Fruit fly (Drosophila melanogaster): Measurements from ENCODE around the gene CG3091.
A peak's percentile ranks its signal among the peaks of the same experiment; 100 is the strongest.

The CG3091 gene

DNA sequence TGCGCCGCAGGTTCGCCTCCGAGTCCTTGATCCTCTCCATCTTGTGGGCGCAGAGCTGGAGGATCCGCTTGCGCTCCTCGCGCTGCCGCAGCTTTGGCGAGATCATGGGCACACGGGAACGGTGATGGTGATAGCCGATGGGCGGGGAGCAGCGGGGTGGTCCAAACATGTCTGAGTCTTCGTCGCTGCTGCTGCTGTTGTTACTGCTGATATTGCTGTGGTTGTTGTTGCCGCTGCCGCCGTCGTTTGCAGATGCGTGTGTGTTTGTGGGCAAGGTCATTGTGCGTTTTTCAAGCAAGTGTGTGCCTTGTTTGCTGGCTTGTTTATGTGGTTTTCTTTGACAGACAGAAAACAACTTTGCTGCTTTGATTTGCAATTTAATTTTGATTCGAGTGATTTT lies 38.4 kb upstream of the CG3091 start:
- no peak for TF ChIP-seq noc (tag; optimal IDR thresholded peaks at IDR 0.05)

DNA sequence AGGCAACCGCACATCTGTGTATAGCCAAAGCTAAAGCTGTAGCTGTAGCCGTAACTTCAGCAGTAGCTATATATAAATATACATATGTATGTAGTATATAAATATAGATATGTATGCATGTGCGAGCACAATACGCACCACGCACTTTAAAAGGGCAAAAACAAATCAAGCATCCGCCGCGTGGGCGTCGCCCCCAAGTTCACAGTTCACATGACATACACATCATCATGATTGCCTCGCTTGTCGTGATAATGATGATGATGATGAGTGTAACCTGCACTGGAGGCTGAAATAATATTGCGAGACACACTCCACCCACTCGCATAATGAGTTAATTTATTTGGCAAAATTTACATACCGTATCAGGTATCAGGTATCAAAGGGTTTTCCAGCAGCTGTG lies 37.0 kb upstream of the CG3091 start:
- no peak for TF ChIP-seq noc (tag; optimal IDR thresholded peaks at IDR 0.05)

DNA sequence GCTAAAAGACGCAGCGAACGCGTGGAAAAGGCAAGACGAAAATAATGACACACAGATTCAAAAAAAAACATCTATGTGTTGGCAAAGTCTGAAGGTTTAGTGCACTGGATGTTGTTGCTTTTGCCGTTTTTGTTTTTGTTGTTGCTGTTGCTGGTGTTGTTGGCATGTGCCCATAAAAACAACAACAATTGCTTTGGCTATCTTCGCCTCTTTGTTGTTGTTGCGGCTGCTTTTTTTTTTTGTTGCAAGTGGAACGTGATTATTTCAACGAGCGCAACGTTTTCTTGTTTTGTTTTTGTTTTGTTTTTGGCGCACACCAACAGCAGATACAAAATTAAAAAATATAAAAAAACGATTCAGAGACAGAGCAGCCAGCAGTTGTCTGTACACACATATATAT lies 35.1 kb upstream of the CG3091 start:
- TF ChIP-seq noc (tag; optimal IDR thresholded peaks at IDR 0.05), result no peak

DNA sequence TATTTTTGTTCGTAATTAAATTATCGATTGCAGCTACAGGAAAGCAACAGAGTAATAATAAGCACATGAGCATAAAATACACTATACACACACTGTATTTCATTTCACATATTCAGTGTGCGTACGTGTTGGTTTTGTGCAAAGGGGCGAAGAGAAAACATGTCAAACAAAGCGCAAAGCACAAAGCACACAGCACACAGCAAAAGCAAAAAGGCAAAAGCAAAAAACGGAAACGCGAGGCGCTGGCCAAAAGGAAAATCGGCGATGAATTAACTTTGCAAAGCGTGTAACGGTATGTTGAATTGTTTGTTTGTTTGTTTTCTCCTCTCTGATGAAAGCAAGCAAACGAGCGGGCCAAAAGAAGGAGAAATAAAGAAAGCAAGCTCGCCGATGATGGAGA lies 34.3 kb upstream of the CG3091 start:
- no peak for TF ChIP-seq noc (tag; optimal IDR thresholded peaks at IDR 0.05)

DNA sequence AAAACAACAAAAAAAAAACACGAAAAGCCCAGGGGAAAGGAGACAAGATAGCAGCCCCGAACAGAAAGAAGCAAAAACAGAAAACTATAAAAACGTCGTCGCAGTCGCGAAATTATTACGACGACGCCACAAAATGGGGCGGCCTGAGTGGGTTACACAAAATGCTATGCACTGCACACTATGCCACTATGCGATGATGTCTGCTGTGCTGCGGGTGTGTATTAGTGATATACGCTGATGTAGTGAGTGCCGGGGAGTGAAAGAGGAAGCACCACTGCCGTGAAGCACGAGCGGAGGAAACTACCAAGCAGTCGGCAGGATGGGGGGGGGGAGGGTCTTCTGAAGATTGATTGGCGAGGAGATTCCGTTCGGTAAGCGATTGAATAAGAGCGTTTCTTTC lies 33.0 kb upstream of the CG3091 start:
- no peak for TF ChIP-seq noc (tag; optimal IDR thresholded peaks at IDR 0.05)

DNA sequence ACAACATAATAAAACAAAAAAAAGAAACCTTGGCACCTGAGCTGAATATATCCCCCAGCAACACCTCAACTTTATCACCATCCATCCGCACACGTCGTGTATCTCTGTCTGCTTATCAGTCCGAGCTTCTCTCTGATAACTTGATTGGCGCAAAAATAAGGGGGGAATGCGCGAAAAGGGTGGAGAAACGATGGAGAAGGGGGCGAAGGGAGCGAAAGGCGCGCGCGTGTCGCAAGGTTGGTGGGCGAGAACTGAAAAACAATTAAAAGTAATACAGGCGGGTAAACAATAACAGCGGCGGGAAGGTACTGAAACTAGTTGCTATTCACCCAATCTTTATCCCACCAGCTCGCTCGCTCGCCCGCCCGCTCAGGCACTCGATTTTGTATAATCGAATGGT lies 32.3 kb upstream of the CG3091 start:
- peak; percentile 34 for TF ChIP-seq noc (tag; optimal IDR thresholded peaks at IDR 0.05)

DNA sequence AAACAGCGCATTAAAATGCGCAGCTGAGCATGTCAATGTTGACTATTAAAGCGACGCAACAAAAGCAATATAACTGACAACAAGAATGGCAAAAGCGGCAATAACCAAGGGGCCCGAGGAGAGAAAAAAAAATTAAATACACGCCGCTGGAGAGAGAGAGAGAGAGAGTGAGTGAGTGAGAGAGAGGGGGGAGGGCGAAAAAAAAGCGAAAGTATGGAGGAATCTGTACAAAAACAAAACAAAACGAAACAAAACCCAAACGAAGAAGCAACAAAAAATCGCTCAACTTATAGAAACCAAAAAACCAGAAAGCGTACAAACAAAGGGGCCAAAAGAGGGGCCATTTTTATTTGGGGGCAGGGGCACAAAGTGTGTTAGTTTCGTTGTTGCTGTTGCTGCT lies 29.5 kb upstream of the CG3091 start:
- TF ChIP-seq noc (tag; optimal IDR thresholded peaks at IDR 0.05), result no peak

DNA sequence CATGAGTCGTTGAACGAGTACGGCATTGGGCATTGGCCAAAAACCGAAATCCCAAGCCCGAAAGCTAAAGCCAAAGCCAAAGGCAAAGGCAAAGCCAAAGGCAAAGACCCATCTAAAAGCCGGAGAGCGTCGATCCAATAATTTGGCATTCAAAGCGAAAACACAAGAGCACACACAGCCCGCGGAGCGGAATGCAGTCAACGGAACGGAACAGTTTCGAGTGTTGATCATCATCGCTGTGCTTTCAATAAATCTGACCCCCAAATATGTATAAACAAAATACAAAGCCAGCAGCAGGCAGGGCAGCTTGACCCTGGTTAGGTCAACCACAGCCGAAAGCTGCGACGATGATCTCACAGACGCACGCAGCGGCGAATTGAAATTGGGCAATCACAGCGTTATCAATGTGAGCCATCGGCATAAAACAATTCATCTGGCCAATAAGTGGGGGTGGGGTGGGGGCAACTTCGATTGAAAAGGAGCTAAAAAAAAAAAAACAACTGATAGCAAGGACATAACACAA lies 24.8 kb upstream of the CG3091 start:
- TF ChIP-seq noc (tag; optimal IDR thresholded peaks at IDR 0.05), result no peak

DNA sequence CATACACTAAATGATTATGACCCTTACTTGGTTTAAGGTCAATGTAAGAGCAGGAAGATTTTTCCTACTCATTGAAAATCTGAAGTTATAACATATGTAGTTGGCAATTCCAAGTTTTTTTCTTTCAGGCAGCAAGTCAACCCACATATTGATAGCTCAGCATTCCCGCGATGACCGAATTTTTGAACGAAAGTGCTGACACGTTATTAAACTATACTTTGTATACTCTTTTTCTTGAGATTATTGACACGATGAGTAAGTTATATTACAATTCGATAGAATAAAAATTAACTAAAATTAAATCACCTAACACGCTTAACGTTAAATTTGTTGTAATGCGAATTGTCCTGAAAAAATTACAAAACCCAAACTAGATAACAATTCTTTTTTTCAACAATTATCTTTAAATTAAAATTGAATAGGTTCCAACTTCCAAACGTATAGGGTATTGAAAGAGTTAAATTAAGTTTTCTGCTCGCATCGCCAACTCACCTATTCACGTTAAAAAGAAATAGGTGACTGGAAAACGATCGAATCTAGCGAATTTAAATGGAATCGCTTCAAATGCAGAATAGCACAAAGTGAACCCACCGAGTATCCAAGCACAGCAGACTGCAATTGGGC lies 21.4 kb upstream of the CG3091 start, which contains the start of gene Vml:
Gene Vml (plus strand): TSS at position 574 of the 624 bp plus-strand sequence.
- no peak for TF ChIP-seq noc (tag; optimal IDR thresholded peaks at IDR 0.05)

DNA sequence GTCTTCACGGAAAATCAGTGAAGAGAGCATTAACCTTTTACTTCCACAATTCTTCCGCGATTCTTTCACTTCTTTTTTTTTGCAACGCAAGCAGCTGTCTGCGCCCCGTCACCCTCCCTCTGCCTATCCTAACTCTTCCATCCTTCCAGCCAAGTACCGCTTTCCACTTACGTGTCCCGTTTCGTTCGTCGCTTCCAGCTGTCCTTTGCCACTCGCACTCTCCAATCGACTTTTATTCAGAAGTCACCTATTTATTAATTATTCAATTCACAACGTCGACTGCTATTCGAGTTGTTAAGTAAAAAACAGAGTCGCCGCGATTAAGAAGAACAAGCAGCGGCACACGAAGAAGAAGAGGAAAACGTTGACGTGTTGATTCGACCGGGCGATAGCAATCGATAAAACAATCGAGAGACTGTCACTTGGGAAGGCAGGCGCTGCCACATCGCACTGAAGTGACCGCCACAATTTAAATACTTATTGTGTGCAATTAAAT lies 20.8 kb upstream of the CG3091 start, which contains the start of gene Grp170:
Gene Grp170 (minus strand): TSS at position 365 of the 496 bp plus-strand sequence.
- TF ChIP-seq noc (tag; optimal IDR thresholded peaks at IDR 0.05), result peak; percentile 32

DNA sequence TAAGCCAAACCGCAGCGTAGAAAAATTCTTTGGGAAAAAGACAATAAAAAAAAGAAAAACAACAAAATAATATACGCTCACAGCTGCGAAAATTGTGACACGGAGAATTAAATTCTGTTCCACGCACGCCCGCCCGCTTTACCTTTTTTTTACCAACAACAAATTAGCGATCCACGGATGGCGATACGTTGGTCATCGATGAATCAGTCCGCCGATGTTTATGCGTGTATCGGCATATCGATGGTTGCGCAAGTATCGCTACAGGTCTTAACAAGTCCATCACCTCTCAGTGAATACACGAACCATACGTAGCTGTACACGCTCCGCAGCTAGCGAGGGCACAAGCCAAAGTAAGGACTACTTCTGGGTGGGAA lies 16.5 kb upstream of the CG3091 start, which contains the start of gene CG2924:
Gene CG2924 (minus strand): TSS at position 205 of the 374 bp plus-strand sequence.
- TF ChIP-seq noc (tag; optimal IDR thresholded peaks at IDR 0.05), result peak; percentile 10

DNA sequence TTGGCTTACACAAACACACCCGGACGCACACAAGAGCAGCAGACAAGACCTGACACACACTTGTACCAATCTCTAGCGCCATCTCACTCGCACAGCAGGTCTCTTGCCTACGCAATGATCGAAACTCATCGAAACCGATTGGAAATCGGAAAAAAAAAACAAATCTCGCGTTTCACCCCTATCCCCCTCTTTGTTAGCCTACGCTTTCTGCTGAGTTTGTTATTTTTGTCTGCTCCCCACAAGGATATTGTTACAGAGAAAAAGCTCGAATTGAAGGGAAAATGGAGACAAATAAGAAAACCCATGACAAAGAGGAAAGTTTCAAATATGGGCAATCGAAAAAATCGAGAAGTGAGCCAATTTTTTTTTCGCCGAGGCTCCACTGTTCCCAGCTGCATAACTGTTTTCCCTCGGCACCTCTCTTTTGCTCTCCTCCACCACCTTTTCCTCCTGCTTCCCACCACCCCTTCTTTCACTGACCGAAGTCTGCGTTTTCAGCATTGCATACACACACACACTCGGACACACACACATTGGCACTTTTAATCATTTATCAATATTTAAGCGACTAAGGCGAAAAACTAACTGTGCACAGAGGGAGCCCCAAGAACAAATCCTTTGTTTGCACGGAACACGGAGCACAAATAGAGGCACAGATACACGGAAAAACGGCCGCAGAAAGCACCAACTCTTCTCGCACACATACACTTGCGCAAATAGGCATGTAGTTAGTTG lies 16.0 kb upstream of the CG3091 start:
- no peak for TF ChIP-seq noc (tag; optimal IDR thresholded peaks at IDR 0.05)

DNA sequence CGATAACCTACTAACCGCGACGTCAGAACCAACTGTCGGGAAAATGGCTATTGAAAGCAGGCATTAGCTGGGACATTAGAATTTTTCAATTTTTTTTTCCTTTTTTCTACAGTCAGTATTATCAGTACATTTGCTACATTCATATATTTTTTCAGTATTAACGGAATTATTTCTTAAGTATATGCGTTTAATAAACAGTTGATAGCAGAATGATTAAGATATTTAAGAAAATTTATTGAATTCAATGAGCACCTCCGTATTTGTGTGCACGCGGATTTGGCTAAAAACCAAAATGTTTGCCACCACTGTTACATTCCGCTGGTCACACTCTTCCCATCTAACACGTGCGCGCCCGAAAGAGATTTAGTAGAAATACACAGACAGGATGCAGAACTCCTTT lies 8.5 kb upstream of the CG3091 start, which contains the start of the genes temp and CG3071:
Gene temp (minus strand): TSS at position 5 of the 400 bp plus-strand sequence.
Gene CG3071 (plus strand): TSS at position 327 of the 400 bp plus-strand sequence.
- TF ChIP-seq noc (tag; optimal IDR thresholded peaks at IDR 0.05), result peak; percentile 75

DNA sequence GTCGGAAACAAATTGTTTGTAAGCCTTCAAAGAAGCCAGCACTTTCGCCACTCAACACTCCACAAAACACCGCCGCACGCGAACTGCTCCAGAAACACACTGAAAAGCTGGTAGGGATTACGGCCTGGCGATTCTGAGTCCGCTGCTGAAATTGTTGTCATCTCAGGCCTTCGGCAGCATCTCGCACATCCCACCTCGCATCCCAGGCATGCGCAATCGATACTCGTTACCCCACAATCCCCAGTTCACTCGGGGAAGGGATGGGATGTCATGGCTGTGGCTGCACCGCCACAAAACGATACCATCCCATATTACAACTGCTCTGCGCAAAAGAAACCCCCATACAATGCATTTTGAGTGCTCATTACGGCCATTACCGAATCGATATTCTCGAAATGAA lies 5.8 kb upstream of the CG3091 start, which contains the start of gene CG3078:
Gene CG3078 (minus strand): TSS at position 101 of the 400 bp plus-strand sequence.
- TF ChIP-seq noc (tag; optimal IDR thresholded peaks at IDR 0.05), result no peak

DNA sequence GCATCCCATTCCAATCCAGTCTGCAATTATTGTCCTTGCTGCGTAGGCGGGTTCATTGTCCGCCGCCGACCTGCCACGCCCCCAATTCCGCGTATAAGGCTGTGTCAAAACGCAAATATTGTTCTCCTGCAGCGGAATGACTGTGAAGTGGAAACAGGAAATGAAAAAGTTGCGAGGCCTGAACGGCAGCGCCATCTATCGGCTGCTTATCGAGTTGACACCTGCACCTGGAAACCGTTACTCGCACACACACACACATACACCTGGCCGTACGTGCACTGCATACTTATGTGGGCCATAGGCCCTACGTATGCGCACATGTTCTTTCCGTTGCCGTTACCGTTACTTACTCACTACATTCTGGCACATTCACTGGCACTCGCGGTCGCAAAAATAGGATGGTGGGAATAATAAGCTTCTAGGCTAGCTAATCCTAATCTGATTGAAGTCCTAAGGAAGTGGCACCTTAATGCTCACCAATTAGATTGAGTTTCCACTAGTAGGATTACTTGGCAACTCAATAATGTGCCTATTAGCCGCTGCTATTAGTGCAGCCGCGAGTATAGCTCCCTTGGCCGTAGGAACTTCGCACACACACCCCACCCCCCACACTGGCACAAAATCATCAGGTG lies 4.7 kb upstream of the CG3091 start:
- TF ChIP-seq noc (tag; optimal IDR thresholded peaks at IDR 0.05), result no peak

DNA sequence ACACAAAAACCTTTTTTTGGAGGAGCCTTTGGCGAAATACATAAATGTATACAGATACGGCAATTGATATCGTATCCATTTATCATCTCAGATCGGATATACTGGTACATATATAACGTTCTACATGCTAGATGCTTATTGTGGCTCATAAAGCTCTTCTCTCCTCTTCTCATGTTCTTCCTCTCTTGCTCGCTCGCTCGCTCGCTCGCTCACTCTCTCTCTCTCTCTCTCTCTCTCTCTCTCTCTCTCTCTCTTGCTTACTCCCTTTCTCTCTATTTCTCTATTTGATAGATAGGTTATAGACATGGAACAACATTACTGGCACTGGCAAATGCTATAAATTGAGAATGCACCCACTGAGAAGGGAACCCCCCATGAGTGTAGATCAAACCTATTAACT lies 1.0 kb upstream of the CG3091 start:
- TF ChIP-seq noc (tag; optimal IDR thresholded peaks at IDR 0.05), result no peak

All from whole organism, larva.